Worm (Caenorhabditis elegans): Measurements from ENCODE around the gene twf-2.

The twf-2 gene

DNA sequence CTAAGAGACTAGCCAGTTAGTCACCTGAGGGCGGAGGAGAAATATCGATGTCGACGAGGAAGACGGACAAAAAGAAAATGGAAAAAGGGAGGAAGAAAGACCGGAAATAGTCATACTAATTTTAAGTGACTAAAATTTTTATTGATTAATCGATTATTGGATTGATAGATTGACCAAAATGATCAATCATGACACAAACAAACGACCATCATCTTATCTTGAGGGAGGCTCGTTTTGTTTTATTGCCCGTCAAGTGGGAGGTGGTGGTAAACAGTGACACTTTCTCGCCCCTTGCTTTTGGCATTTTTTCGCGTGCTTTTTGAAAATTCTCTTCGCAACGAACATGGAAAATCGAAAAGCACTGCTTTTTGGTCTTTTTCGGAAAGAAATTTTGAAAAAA lies 41.2 kb upstream of the twf-2 start (continued):
- 0 out of 2 replicates have a peak, but pooled peaks have one; percentile 9 for TF ChIP-seq Y95B8A.8 (GFP tag; IDR thresholded peaks at IDR 0.05)
- no peak for TF ChIP-seq mel-28 (tag; optimal IDR thresholded peaks at IDR 0.05; ENCODE audit: borderline replicate concordance)
- no peak for TF ChIP-seq lsy-27 (tag; optimal IDR thresholded peaks at IDR 0.05; ENCODE audit: borderline replicate concordance, insufficient read depth)
- TF ChIP-seq madf-3 (GFP tag; IDR thresholded peaks at IDR 0.05), result no peak
- no peak for TF ChIP-seq egl-18 (GFP tag; IDR thresholded peaks at IDR 0.05)
- TF ChIP-seq Y53F4B.3 (GFP tag; IDR thresholded peaks at IDR 0.05), result no peak
- no peak for TF ChIP-seq ZK185.1 (tag; optimal IDR thresholded peaks at IDR 0.05; ENCODE audit: poor library complexity, severe bottlenecking)
- TF ChIP-seq F55B11.4 (tag; optimal IDR thresholded peaks at IDR 0.05; ENCODE audit: borderline replicate concordance, insufficient read depth), result no peak
- no peak for TF ChIP-seq let-526 (GFP tag; IDR thresholded peaks at IDR 0.05)
- TF ChIP-seq lsl-1 (GFP tag; optimal IDR thresholded peaks at IDR 0.05), result no peak
- no peak for TF ChIP-seq unc-130 (GFP tag; optimal IDR thresholded peaks at IDR 0.05)
- TF ChIP-seq Y79H2A.3 (GFP tag; conservative IDR thresholded peaks at IDR 0.05), result no peak
- no peak for TF ChIP-seq hlh-26 (GFP tag; conservative IDR thresholded peaks at IDR 0.05)
- TF ChIP-seq madf-8 (GFP tag; conservative IDR thresholded peaks at IDR 0.05), result no peak
- no peak for TF ChIP-seq madf-6 (GFP tag; IDR thresholded peaks at IDR 0.05)
- no peak for TF ChIP-seq nhr-90 (tag; optimal IDR thresholded peaks at IDR 0.05)
- TF ChIP-seq snpc-1.3 (tag; optimal IDR thresholded peaks at IDR 0.05; ENCODE audit: insufficient read depth), result no peak
- no peak for TF ChIP-seq C06A6.2 (GFP tag; conservative IDR thresholded peaks at IDR 0.05)
- no peak for TF ChIP-seq F22D6.2 (tag; optimal IDR thresholded peaks at IDR 0.05)
- no peak for TF ChIP-seq nfya-1 (tag; optimal IDR thresholded peaks at IDR 0.05; ENCODE audit: borderline replicate concordance, insufficient read depth)
- no peak for TF ChIP-seq let-607 (tag; optimal IDR thresholded peaks at IDR 0.05)
- no peak for TF ChIP-seq ceh-91 (GFP tag; IDR thresholded peaks at IDR 0.05)
- TF ChIP-seq attf-5 (GFP tag; optimal IDR thresholded peaks at IDR 0.05), result peak; percentile 2
- TF ChIP-seq tbp1 (GFP tag; optimal IDR thresholded peaks at IDR 0.05), result no peak
- no peak for TF ChIP-seq chd-7 (tag; optimal IDR thresholded peaks at IDR 0.05)

ce11 chrX:16406632-16407031 lies 39.4 kb upstream of the twf-2 start:
- TF ChIP-seq hmg-1.2 (GFP tag; IDR thresholded peaks at IDR 0.05) (no peak), ztf-18 (tag; optimal IDR thresholded peaks at IDR 0.05) (no peak), madf-3 (GFP tag; IDR thresholded peaks at IDR 0.05) (0 out of 2 replicates have a peak, but pooled peaks have one; percentile 60), dpl-1 (GFP tag; optimal IDR thresholded peaks at IDR 0.05) (no peak)

DNA sequence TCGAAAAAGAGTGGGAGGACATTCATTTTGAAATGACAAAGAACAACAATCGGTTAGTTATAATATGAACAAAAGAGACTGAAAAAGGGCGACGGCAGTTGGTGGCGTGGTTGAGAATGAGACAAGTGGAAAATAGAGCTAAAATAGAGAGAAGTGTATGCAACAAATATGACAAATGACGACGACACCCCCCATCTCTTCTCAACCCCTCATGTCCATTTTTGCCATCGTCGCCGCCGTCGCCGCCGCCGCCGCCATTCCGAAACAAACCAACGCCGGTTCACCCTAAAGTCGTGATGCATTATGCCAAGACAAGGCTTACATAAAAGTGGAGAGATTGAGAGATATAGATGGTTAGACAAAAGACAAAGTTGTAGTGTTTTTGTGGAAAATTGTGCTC lies 36.8 kb upstream of the twf-2 start:
- TF ChIP-seq ztf-26 (tag; optimal IDR thresholded peaks at IDR 0.05) (no peak), mes-4 (tag; optimal IDR thresholded peaks at IDR 0.05) (no peak), madf-10 (tag; optimal IDR thresholded peaks at IDR 0.05) (peak; percentile 93), ztf-25 (GFP tag; IDR thresholded peaks at IDR 0.05) (no peak), B0336.3 (GFP tag; IDR thresholded peaks at IDR 0.05) (no peak), D2030.7 (GFP tag; IDR thresholded peaks at IDR 0.05) (no peak), zfh-2 (GFP tag; conservative IDR thresholded peaks at IDR 0.05) (peak; percentile 40; the same call in 1 of the 2 replicates), tbx-9 (tag; optimal IDR thresholded peaks at IDR 0.05; ENCODE audit: borderline replicate concordance) (no peak), attf-5 (GFP tag; optimal IDR thresholded peaks at IDR 0.05) (no peak), ceh-40 (GFP tag; IDR thresholded peaks at IDR 0.05) (no peak), let-526 (GFP tag; IDR thresholded peaks at IDR 0.05) (no peak), dpl-1 (GFP tag; optimal IDR thresholded peaks at IDR 0.05) (no peak), F55B11.4 (tag; optimal IDR thresholded peaks at IDR 0.05; ENCODE audit: borderline replicate concordance, insufficient read depth) (no peak), hlh-26 (GFP tag; conservative IDR thresholded peaks at IDR 0.05) (no peak), ceh-58 (GFP tag; IDR thresholded peaks at IDR 0.05) (no peak), let-607 (tag; optimal IDR thresholded peaks at IDR 0.05) (no peak)
